Fruit fly (Drosophila melanogaster): ENCODE data around the gene CG14715.

- TF ChIP-seq CG17806 (tag; optimal IDR thresholded peaks at IDR 0.05): no peak
- no peak for TF ChIP-seq Pif1A (GFP tag; optimal IDR thresholded peaks at IDR 0.05)
- no peak for TF ChIP-seq CG10348 (GFP tag; IDR thresholded peaks at IDR 0.05)
- no peak for TF ChIP-seq CG14655 (GFP tag; optimal IDR thresholded peaks at IDR 0.05)
- no peak for TF ChIP-seq rn (GFP tag; IDR thresholded peaks at IDR 0.05)
- TF ChIP-seq EcR (GFP tag; optimal IDR thresholded peaks at IDR 0.05): no peak
- no peak for TF ChIP-seq CG9948 (tag; optimal IDR thresholded peaks at IDR 0.05)
- no peak for TF ChIP-seq CG4496 (GFP tag; IDR thresholded peaks at IDR 0.05)
- no peak for TF ChIP-seq fd96Ca (GFP tag; IDR thresholded peaks at IDR 0.05)
- no peak for TF ChIP-seq CG15710 (tag; optimal IDR thresholded peaks at IDR 0.05)
- no peak for TF ChIP-seq gl (tag; optimal IDR thresholded peaks at IDR 0.05)
Measured at dm6 chr3R:11637586-11637985, 36.4 kb upstream of the CG14715 start.

All from whole organism, pupa.